Fruit fly (Drosophila melanogaster): ENCODE measurements around the gene Madm.

The Madm gene

DNA sequence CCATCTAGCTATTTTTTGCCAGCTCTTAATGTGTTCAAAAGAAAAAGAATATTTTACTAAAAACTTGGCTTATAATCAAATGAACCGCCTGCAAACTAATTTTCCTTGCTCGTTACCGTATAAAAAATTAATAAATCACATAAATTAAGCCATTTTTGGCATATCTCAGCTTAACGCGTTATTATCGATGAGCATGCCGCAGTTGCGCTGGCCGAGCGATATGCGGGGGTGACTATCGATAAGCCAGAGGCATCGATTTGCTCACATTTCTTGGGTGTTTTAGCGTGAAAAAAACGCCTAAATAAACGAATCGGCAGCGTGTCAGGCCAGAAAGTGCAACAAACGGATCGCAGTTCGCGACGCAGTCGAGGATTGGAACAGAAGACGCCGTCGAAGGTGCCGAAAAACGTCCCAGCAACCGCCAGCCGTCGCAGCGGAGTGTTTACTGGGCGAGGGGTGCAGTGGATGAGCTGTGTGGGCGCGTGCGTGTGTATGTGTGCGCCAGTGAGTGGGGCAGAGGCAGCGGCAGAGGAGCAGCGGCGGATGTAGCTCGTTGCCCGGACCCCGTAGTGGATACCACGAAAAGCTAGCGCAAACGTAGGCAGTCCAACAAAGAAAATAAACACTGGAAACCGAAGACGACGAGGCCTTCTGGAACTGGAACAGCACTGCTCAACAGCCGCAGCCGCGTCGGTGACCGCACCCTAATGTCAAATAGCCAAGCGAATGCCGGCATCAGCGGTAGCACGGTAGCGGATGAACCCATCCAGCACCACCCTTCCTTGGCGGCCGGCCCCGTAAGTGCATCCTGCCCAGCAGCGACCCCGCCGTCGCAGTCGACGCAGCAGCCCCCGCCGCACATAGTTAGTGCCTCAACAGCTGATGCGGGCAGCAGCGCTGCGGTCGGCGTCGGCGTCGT, at the start of gene Madm, which contains the start of gene Sym:
TSS of gene Madm (plus strand) at position 233 of the 919 bp plus-strand sequence.
TSS of gene Sym (minus strand) at position 199 of the 919 bp plus-strand sequence.
- peak; percentile 40 for TF ChIP-seq noc (tag; optimal IDR thresholded peaks at IDR 0.05)

DNA sequence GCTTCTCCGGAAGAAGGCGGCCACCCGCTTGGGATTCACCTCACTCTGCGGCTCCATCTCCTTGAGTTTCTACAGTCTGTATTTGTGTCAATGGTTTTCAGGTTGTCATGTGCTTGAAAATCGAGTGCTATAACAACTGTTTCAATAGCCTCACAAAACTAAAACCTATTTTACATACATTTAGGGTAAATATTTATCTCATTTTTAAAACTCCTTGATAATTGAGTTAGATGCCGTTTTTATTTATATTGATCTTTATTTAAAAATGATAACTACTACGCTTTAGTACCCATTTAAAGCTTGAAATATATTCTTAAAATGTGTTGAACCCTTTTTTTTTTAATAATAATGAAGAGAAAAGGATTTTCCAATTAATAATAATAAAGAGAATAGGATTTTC, 49.1 kb upstream of the Madm start, which contains the start of gene CG2104:
TSS of gene CG2104 (minus strand) at position 101 of the 400 bp plus-strand sequence.
- TF ChIP-seq noc (tag; optimal IDR thresholded peaks at IDR 0.05): no peak

DNA sequence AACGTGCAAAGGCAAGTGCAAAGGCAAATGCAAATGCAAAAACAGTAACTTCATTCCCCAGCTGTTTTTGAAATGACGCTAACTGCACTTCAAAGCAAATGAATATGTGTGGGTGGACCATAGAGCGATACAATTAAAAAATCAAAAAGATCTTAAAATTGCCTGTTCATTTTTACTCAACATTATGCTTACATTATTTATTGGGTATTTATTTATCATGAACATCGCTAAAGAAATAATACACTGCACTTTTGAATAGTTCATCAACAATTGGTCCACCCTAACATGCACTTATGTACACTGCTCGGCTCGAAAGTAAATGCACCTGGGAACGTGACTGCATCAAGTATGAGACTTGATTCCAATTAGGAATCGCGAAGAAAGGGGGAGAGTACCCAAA, 47.8 kb upstream of the Madm start:
- no peak for TF ChIP-seq noc (tag; optimal IDR thresholded peaks at IDR 0.05)

DNA sequence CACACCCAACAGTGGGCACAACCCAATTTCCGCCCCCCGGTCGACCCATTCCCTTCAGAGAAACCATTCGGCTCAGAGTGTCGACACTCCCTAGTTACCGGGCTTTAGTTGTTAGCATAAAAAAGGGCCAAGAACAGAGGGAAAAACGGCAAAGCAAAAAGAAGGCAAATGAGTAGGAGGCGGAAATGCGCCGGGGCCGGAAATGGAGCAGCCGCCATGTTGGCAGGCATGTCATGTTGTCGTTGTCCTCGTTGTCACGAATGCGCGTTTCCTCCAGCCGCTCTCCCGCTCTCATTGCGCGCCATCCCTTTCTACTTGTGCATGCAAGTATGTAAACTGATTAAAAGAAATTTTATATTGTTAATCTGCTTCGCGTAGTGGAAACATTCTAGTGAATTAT, 45.9 kb upstream of the Madm start:
- no peak for TF ChIP-seq noc (tag; optimal IDR thresholded peaks at IDR 0.05)

dm6 chr3R:5701104-5701503, 41.2 kb upstream of the Madm start:
- TF ChIP-seq noc (tag; optimal IDR thresholded peaks at IDR 0.05): no peak

dm6 chr3R:5704982-5705381, 37.3 kb upstream of the Madm start:
- no peak for TF ChIP-seq noc (tag; optimal IDR thresholded peaks at IDR 0.05)

- TF ChIP-seq noc (tag; optimal IDR thresholded peaks at IDR 0.05): peak; percentile 88
Observed at dm6 chr3R:5705469-5706067, 36.7 kb upstream of the Madm start.

DNA sequence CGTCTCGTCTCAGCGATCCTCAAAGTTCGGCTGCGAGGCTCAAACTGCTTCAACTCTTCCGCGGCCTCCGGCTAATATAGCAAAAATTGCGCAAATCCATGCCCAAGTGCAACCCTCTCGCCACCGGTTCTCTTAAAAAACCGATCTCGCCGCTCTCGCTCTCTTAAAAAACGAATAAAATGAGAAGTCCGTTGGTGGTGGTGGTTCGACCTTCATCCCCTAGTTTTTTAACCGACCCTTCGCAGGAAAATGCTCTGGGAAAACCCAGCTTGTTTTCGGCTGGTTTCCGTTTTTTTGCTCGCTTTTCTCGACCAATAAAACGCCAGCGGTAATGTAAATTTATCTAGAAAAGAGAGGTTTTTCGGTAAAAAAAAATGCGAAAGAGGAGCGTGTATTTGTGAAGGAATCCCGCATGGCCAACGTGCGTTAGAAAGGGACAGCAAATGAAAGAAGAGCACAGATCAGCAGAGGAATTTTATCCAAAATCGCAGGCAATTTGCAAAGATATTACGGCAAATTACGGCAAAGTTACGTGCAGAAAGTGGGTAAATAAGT, 25.5 kb upstream of the Madm start, which contains the start of gene cas:
TSS of gene cas (minus strand) at position 51 of the 555 bp plus-strand sequence.
- TF ChIP-seq noc (tag; optimal IDR thresholded peaks at IDR 0.05): no peak

DNA sequence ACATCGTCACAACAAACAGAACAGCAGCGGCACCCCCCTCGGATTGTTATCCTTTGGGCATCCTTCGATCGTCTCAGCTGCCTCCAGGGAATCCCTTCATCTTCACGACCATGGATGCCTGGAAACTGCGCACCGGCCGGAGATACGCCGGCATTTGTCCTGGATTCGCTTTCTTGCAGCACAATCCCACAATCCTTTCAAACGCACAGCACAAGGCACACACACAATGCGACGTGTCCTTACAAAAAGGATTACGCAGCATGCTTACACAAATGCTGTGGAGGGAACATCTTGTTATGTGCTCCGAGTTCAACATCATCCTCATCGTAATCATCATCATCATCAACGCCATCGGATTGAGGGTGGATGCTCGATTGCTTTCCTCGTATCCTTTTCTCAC, 19.2 kb upstream of the Madm start:
- TF ChIP-seq noc (tag; optimal IDR thresholded peaks at IDR 0.05): no peak

DNA sequence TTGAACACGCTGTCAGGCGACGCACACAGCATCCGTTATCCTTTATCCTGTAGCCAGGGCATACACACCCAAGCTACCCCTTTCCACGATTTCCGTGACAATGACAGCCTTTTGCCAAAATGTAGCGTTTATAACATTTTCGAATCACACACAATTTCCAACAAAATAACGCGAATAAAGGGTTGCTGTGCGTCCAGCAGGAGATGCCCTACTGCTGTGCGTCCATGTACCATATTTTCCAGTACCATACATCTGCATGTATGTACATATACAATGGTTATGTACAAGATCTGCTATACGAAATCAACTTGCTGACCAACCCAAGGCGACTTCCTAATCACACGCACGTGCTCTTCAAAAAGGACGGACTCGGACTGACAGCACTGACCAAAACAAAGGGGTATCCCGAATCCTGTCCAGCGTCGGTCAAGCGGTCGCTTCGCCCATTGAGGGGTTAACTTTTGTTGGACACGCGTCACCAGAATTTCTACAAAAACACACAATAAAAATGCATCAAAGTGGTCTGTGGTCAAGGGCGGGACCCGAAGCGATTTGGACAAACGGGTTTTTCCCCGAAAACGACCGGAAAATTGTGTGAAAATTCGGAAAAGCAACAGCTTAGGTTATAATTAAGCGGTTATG, 14.5 kb upstream of the Madm start:
- TF ChIP-seq noc (tag; optimal IDR thresholded peaks at IDR 0.05): no peak

dm6 chr3R:5733181-5733580, 9.1 kb upstream of the Madm start, which contains the start of gene CG1239:
TSS of gene CG1239 (plus strand) at chr3R:5733513.
- no peak for TF ChIP-seq noc (tag; optimal IDR thresholded peaks at IDR 0.05)

DNA sequence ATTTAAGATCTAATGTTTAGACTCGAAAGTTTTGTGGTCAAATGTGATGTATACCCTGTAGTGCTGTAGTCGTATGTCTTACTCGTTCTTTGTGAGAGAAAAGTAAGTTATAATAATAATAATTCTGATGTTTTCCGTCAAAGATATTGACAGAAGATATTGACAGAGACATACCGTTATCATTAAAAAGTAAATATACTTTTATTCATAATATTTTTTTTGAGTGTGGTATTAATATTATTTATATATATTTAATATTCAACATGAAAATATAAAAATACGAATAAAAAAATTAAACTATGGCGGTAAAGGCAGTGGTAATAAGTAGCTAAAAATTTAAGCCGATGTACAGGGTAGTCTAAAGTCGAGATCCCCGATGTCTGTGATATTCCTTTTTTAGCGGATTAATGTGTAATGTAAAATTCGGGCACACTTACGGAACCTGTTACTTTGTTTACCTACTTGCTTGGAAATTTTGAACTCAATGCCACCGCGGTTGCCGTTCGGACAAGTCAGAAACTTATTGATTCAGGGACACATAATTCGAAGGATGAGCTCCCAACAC, 5.9 kb upstream of the Madm start, which contains the start of the genes CG2100 and CG1236:
TSS of gene CG2100 (minus strand) at position 51 of the 565 bp plus-strand sequence.
TSS of gene CG1236 (plus strand) at position 444 of the 565 bp plus-strand sequence.
- TF ChIP-seq noc (tag; optimal IDR thresholded peaks at IDR 0.05): peak; percentile 87

dm6 chr3R:5737263-5737662, 5.0 kb upstream of the Madm start:
- no peak for TF ChIP-seq noc (tag; optimal IDR thresholded peaks at IDR 0.05)

dm6 chr3R:5746646-5747045, 4.3 kb downstream of the Madm start:
- TF ChIP-seq noc (tag; optimal IDR thresholded peaks at IDR 0.05): no peak

dm6 chr3R:5754594-5754993, 12.3 kb downstream of the Madm start, which contains the start of gene Dcps:
TSS of gene Dcps (minus strand) at chr3R:5754774.
- TF ChIP-seq noc (tag; optimal IDR thresholded peaks at IDR 0.05): no peak
